Worm (Caenorhabditis elegans) whole organism, L3 larva: ENCODE results near the gene str-111.

Experiments
- ZK546.5 ChIP-seq: sonication (generic microtip); optimal IDR thresholded peaks from 2 replicates; lab custom pipeline; 2017; ENCODE audit warnings: missing biosample characterization, missing genetic modification characterization
- ceh-82 ChIP-seq: fragments of 150-350 bp; optimal IDR thresholded peaks from 2 replicates; lab custom pipeline; 2014; ENCODE audit warnings: missing biosample characterization, missing genetic modification characterization
- daf-12 ChIP-seq: fragments of 150-350 bp; optimal IDR thresholded peaks from 2 replicates; lab custom pipeline; 2014; ENCODE audit warnings: missing biosample characterization, missing genetic modification reagents, missing genetic modification characterization
- jun-1 ChIP-seq: fragments of 150-350 bp; optimal IDR thresholded peaks from 2 replicates; lab custom pipeline; 2014; ENCODE audit warnings: missing biosample characterization, missing genetic modification reagents, missing genetic modification characterization
- lin-39 ChIP-seq: fragments of 150-350 bp; optimal IDR thresholded peaks from 2 replicates; lab custom pipeline; 2018; ENCODE audit warnings: missing biosample characterization, missing genetic modification reagents, missing genetic modification characterization
- nhr-11 ChIP-seq: fragments of 150-350 bp; optimal IDR thresholded peaks from 2 replicates; lab custom pipeline; 2014; ENCODE audit warnings: missing biosample characterization, missing genetic modification characterization
- nhr-25 ChIP-seq: sonication (generic microtip); optimal IDR thresholded peaks from 2 replicates; lab custom pipeline; 2017; ENCODE audit warnings: missing biosample characterization, missing genetic modification characterization
- nhr-28 ChIP-seq: fragments of 150-350 bp; optimal IDR thresholded peaks from 2 replicates; lab custom pipeline; 2014; ENCODE audit warnings: missing biosample characterization, missing genetic modification characterization
- nhr-76 ChIP-seq: fragments of 150-350 bp; sonication (generic microtip); optimal IDR thresholded peaks from 5 replicates; lab custom pipeline; 2014; ENCODE audit warnings: missing biosample characterization, missing genetic modification characterization
- pqm-1 ChIP-seq: fragments of 150-350 bp; optimal IDR thresholded peaks from 2 replicates; lab custom pipeline; 2017; ENCODE audit warnings: missing biosample characterization, missing genetic modification characterization, inconsistent platforms

DNA sequence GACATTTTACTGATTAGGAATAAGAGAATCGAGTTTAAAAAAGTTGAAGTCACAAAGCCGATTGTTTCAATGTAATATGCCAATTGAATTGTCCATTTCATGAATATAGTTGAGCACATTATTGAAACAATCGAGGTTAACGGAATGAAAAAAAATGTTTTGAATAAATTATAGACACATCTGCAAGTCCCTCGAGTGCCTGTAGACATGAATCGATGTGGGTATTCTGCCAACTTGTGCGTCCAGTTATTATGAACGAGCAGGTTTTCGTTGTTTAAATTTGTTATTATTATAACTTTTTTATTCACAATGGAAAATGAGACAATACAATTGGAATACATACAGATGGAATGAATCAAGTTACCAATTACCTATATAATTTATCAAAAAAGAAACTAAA, 10.5 kb downstream of the str-111 start, which contains the start of gene str-99:
- TF ChIP-seq nhr-28 (no peak), jun-1 (tag; lab: Kevin White, UChicago) (no peak), nhr-11 (tag; lab: Kevin White, UChicago) (no peak), lin-39 (tag; lab: Kevin White, UChicago) (no peak), pqm-1 (tag; lab: Kevin White, UChicago) (no peak), ZK546.5 (tag; lab: Kevin White, UChicago) (no peak), ceh-82 (tag; lab: Kevin White, UChicago) (no peak), daf-12 (no peak), nhr-25 (tag; lab: Kevin White, UChicago) (no peak), nhr-76 (tag; lab: Kevin White, UChicago) (no peak)
